Worm (Caenorhabditis elegans): ENCODE measurements around the gene ZK105.13.

Gene ZK105.13

DNA sequence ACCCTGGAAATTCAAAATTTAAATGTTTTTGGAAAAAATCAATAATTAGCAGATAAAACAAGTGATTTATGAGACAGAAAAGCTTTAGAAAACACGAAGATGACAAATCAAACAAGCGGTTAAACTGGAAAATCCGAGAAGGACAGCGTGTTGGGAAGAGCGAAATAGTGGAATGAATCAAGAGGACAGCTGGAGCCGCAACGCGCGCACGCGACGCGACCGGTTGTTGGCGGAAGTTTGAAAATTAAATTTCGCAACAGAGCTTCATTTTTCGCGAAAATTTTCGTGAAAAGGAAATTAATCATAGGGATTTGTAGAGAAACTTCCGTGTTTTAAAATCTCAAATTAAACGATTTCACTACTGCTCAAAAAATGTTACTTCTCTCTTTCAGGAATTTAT, 21.9 kb upstream of the ZK105.13 start, which contains the start of gene clic-1 (continued):
- TF ChIP-seq rnt-1 (tag; optimal IDR thresholded peaks at IDR 0.05) (peak; percentile 63), fkh-8 (tag; optimal IDR thresholded peaks at IDR 0.05) (peak; percentile 52), ceh-90 (tag; optimal IDR thresholded peaks at IDR 0.05) (no peak), xbp-1 (tag; optimal IDR thresholded peaks at IDR 0.05) (peak; percentile 70), nhr-20 (tag; optimal IDR thresholded peaks at IDR 0.05) (peak; percentile 57), nhr-77 (tag; optimal IDR thresholded peaks at IDR 0.05) (no peak), ceh-63 (GFP tag; optimal IDR thresholded peaks at IDR 0.05) (no peak), efl-3 (GFP tag; optimal IDR thresholded peaks at IDR 0.05) (no peak), pqm-1 (tag; optimal IDR thresholded peaks at IDR 0.05) (no peak), nhr-47 (tag; optimal IDR thresholded peaks at IDR 0.05) (peak; percentile 68), C04F5.9 (tag; optimal IDR thresholded peaks at IDR 0.05) (no peak), mep-1 (tag; optimal IDR thresholded peaks at IDR 0.05) (no peak), swsn-7 (tag; optimal IDR thresholded peaks at IDR 0.05) (peak; percentile 62), unc-86 (tag; optimal IDR thresholded peaks at IDR 0.05) (peak; percentile 58), blmp-1 (tag; optimal IDR thresholded peaks at IDR 0.05) (peak; percentile 60), grh-1 (GFP tag; IDR thresholded peaks at IDR 0.05) (no peak), isw-1 (GFP tag; IDR thresholded peaks at IDR 0.05) (peak; percentile 56), F16B12.6 (tag; optimal IDR thresholded peaks at IDR 0.05) (peak; percentile 5), hlh-17 (GFP tag; optimal IDR thresholded peaks at IDR 0.05; ENCODE audit: borderline replicate concordance) (no peak), fos-1 (tag; optimal IDR thresholded peaks at IDR 0.05) (peak; percentile 58), nhr-84 (tag; optimal IDR thresholded peaks at IDR 0.05) (no peak), tbx-2 (tag; optimal IDR thresholded peaks at IDR 0.05) (peak; percentile 65), ceh-82 (tag; optimal IDR thresholded peaks at IDR 0.05) (peak; percentile 35 to 85 (median 62)), lin-39 (tag; optimal IDR thresholded peaks at IDR 0.05) (no peak), ets-5 (GFP tag; IDR thresholded peaks at IDR 0.05) (no peak), nhr-76 (tag; optimal IDR thresholded peaks at IDR 0.05) (no peak), nhr-28 (tag; optimal IDR thresholded peaks at IDR 0.05) (no peak), ztf-4 (tag; optimal IDR thresholded peaks at IDR 0.05) (no peak), lin-13 (GFP tag; optimal IDR thresholded peaks at IDR 0.05) (peak; percentile 9), jun-1 (tag; optimal IDR thresholded peaks at IDR 0.05) (peak; percentile 63), C34B4.2 (tag; optimal IDR thresholded peaks at IDR 0.05) (no peak), dpl-1 (GFP tag; optimal IDR thresholded peaks at IDR 0.05) (peak; percentile 92 to 95 (median 93)), lin-15B (tag; optimal IDR thresholded peaks at IDR 0.05) (peak; percentile 43), elt-2 (tag; optimal IDR thresholded peaks at IDR 0.05) (no peak), unc-62 (GFP tag; optimal IDR thresholded peaks at IDR 0.05) (no peak), ces-1 (GFP tag; optimal IDR thresholded peaks at IDR 0.05) (no peak), Y116A8C.19 (tag; optimal IDR thresholded peaks at IDR 0.05; ENCODE audit: borderline replicate concordance) (no peak), efl-1 (optimal IDR thresholded peaks at IDR 0.05) (peak; percentile 83 to 96), efl-1 (GFP tag; optimal IDR thresholded peaks at IDR 0.05 in 1 of 2) (peak; percentile 96 to 99), lin-35 (GFP tag; optimal IDR thresholded peaks at IDR 0.05) (peak; percentile 96 to 98), fkh-4 (tag; optimal IDR thresholded peaks at IDR 0.05; ENCODE audit: borderline replicate concordance) (no peak), snpc-4 (tag; optimal IDR thresholded peaks at IDR 0.05) (peak; percentile 38), dsc-1 (tag; optimal IDR thresholded peaks at IDR 0.05) (peak; percentile 44), nhr-85 (tag) (peak; percentile 80), ama-1 (optimal IDR thresholded peaks at IDR 0.05) (no peak), nhr-90 (tag; optimal IDR thresholded peaks at IDR 0.05; ENCODE audit: poor library complexity) (no peak), zag-1 (tag; optimal IDR thresholded peaks at IDR 0.05) (no peak), egl-13 (tag; optimal IDR thresholded peaks at IDR 0.05) (no peak), hpl-2 (GFP tag; optimal IDR thresholded peaks at IDR 0.05) (no peak), nhr-71 (tag; optimal IDR thresholded peaks at IDR 0.05) (peak; percentile 78), nhr-19 (GFP tag; conservative IDR thresholded peaks at IDR 0.05) (peak; percentile 42), nhr-237 (tag; optimal IDR thresholded peaks at IDR 0.05) (no peak), mdl-1 (tag; optimal IDR thresholded peaks at IDR 0.05) (peak in 1 of 2 experiments; percentile 67), ceh-8 (GFP tag; optimal IDR thresholded peaks at IDR 0.05) (no peak)
